Fruit fly (Drosophila melanogaster) whole organism, embryonic: ENCODE data around the gene Pif1B.

Experiments
- ATbp ChIP-seq: fragments of 200-800 bp; sonication (Bioruptor generic); optimal IDR thresholded peaks from 2 replicates; lab custom pipeline; 2017; ENCODE audit warnings: missing biosample characterization, mild to moderate bottlenecking, missing genetic modification characterization, missing genetic modification reagents
- CG10543 ChIP-seq: fragments of 200-800 bp; sonication (Bioruptor generic); optimal IDR thresholded peaks from 3 replicates; lab custom pipeline; 2017; ENCODE audit warnings: missing biosample characterization, mild to moderate bottlenecking, missing genetic modification characterization, moderate library complexity
- CG12104 ChIP-seq: fragments of 200-800 bp; sonication (Bioruptor generic); optimal IDR thresholded peaks from 3 replicates; lab custom pipeline; 2016; ENCODE audit warnings: missing biosample characterization, missing genetic modification characterization
- CG12219 ChIP-seq: fragments of 200-800 bp; sonication (Bioruptor generic); optimal IDR thresholded peaks from 3 replicates; lab custom pipeline; 2018; ENCODE audit warnings: missing biosample characterization, mild to moderate bottlenecking, missing genetic modification characterization
- CG13775 ChIP-seq: fragments of 200-800 bp; sonication (Bioruptor generic); optimal IDR thresholded peaks from 3 replicates; lab custom pipeline; 2017; ENCODE audit warnings: missing biosample characterization, mild to moderate bottlenecking, missing genetic modification characterization
- CG14014 ChIP-seq: fragments of 200-800 bp; sonication (Bioruptor generic); IDR thresholded peaks from 2 replicates; pipeline ENCODE4 v1.3.6; 2022; ENCODE audit warnings: missing biosample characterization, missing genetic modification characterization
- CG14860 ChIP-seq: fragments of 200-800 bp; sonication (Bioruptor generic); IDR thresholded peaks from 3 replicates; pipeline ENCODE4 v1.3.6; 2022; ENCODE audit warnings: missing biosample characterization, missing genetic modification characterization; ENCODE audit not compliant: partially characterized antibody
- CG15073 ChIP-seq: fragments of 200-800 bp; sonication (Bioruptor generic); optimal IDR thresholded peaks from 2 replicates; lab custom pipeline; 2016; ENCODE audit warnings: missing biosample characterization, missing genetic modification characterization
- CG2875 ChIP-seq: fragments of 200-800 bp; sonication (Bioruptor generic); optimal IDR thresholded peaks from 2 replicates; lab custom pipeline; 2017; ENCODE audit warnings: missing biosample characterization, mild to moderate bottlenecking, missing genetic modification characterization, missing genetic modification reagents
- CG3838 ChIP-seq: fragments of 200-800 bp; sonication (Bioruptor generic); optimal IDR thresholded peaks from 3 replicates; lab custom pipeline; 2016; ENCODE audit warnings: missing biosample characterization, missing genetic modification characterization
- CG3995 ChIP-seq: fragments of 200-800 bp; sonication (Bioruptor generic); optimal IDR thresholded peaks from 3 replicates; lab custom pipeline; 2016; ENCODE audit warnings: missing biosample characterization, missing genetic modification characterization
- CG42726 ChIP-seq: fragments of 200-800 bp; sonication (Bioruptor generic); IDR thresholded peaks from 2 replicates; pipeline ENCODE4 v1.3.6; 2022; ENCODE audit warnings: missing biosample characterization, missing genetic modification characterization; ENCODE audit not compliant: partially characterized antibody
- CG43689 ChIP-seq: fragments of 200-800 bp; sonication (Bioruptor generic); IDR thresholded peaks from 2 replicates; pipeline ENCODE4 v1.3.6; 2022; ENCODE audit warnings: missing biosample characterization, missing genetic modification characterization
- CG9817 ChIP-seq: fragments of 200-800 bp; sonication (Bioruptor generic); optimal IDR thresholded peaks from 2 replicates; lab custom pipeline; 2018; ENCODE audit warnings: missing biosample characterization, mild to moderate bottlenecking, missing genetic modification characterization, moderate library complexity
- Camta ChIP-seq: fragments of 200-800 bp; sonication (Bioruptor generic); optimal IDR thresholded peaks from 2 replicates; lab custom pipeline; 2016; ENCODE audit warnings: missing biosample characterization, missing genetic modification characterization
- Eip74EF ChIP-seq, 2 experiments: fragments of 200-800 bp in 1 of 2; fragments of >200 bp in 1 of 2; sonication (Bioruptor generic) in 1 of 2; optimal IDR thresholded peaks; 2 replicates each; lab custom pipeline; 2017 to 2019; ENCODE audit warnings: missing biosample characterization in 2 of 2, missing genetic modification characterization in 2 of 2, mild to moderate bottlenecking in 1 of 2, moderate library complexity in 1 of 2
- Ets65A ChIP-seq: fragments of 200-800 bp; sonication (Bioruptor generic); peaks from one replicate; lab custom pipeline; 2016; ENCODE audit warnings: missing biosample characterization, missing genetic modification characterization
- Ets97D ChIP-seq: fragments of 200-800 bp; sonication (Bioruptor generic); optimal IDR thresholded peaks from 3 replicates; lab custom pipeline; 2016; ENCODE audit warnings: missing biosample characterization, missing genetic modification characterization
- H15 ChIP-seq: fragments of 200-800 bp; sonication (Bioruptor generic); IDR thresholded peaks from 3 replicates; pipeline ENCODE4 v1.3.6; 2022; ENCODE audit warnings: missing biosample characterization, missing genetic modification characterization
- HLH54F ChIP-seq: fragments of 200-800 bp; sonication (Bioruptor generic); optimal IDR thresholded peaks from 3 replicates; lab custom pipeline; 2016; ENCODE audit warnings: missing biosample characterization, missing genetic modification characterization
- Hmr ChIP-seq: fragments of 200-800 bp; sonication (Bioruptor generic); optimal IDR thresholded peaks from 3 replicates; lab custom pipeline; 2017; ENCODE audit warnings: mild to moderate bottlenecking, missing biosample characterization, missing genetic modification reagents, missing genetic modification characterization
- Hr78 ChIP-seq, 2 experiments: fragments of 200-800 bp in 1 of 2; fragments of >200 bp in 1 of 2; sonication (Bioruptor generic) in 1 of 2; optimal IDR thresholded peaks; 2 replicates each; lab custom pipeline; 2017 to 2019; ENCODE audit warnings: missing biosample characterization in 2 of 2, missing genetic modification characterization in 2 of 2, mild to moderate bottlenecking in 1 of 2, moderate library complexity in 1 of 2
- Mes4 ChIP-seq: fragments of 200-800 bp; sonication (Bioruptor generic); optimal IDR thresholded peaks from 2 replicates; lab custom pipeline; 2016; ENCODE audit warnings: missing biosample characterization, missing genetic modification characterization
- Opbp ChIP-seq: fragments of 200-800 bp; sonication (Bioruptor generic); IDR thresholded peaks from 3 replicates; pipeline ENCODE4 v1.3.6; 2022; ENCODE audit warnings: missing biosample characterization, missing genetic modification characterization; ENCODE audit not compliant: partially characterized antibody
- Sin3A ChIP-seq: fragments of >200 bp; optimal IDR thresholded peaks from 2 replicates; lab custom pipeline; 2018
- TFAM ChIP-seq: fragments of 200-800 bp; sonication (Bioruptor generic); optimal IDR thresholded peaks from 2 replicates; lab custom pipeline; 2017; ENCODE audit warnings: missing biosample characterization, missing genetic modification characterization, inconsistent platforms
- ab ChIP-seq: fragments of 200-800 bp; sonication (Bioruptor generic); optimal IDR thresholded peaks from 2 replicates; lab custom pipeline; 2016; ENCODE audit warnings: missing biosample characterization, missing genetic modification characterization
- ash1 ChIP-seq: fragments of 200-800 bp; sonication (Bioruptor generic); optimal IDR thresholded peaks from 2 replicates; lab custom pipeline; 2018; ENCODE audit warnings: missing biosample characterization, mild to moderate bottlenecking, missing genetic modification characterization
- az2 ChIP-seq: fragments of 200-800 bp; sonication (Bioruptor generic); optimal IDR thresholded peaks from 3 replicates; lab custom pipeline; 2016; ENCODE audit warnings: missing biosample characterization, missing genetic modification characterization
- bcd ChIP-seq: fragments of 200-800 bp; sonication (Bioruptor generic); optimal IDR thresholded peaks from 2 replicates; lab custom pipeline; 2017; ENCODE audit warnings: missing biosample characterization, mild to moderate bottlenecking, missing genetic modification characterization
- bsh ChIP-seq, 2 experiments: fragments of 200-800 bp; sonication (Bioruptor generic); optimal IDR thresholded peaks; 2 replicates each; lab custom pipeline; 2017 to 2018; ENCODE audit warnings: mild to moderate bottlenecking in 2 of 2, missing biosample characterization in 2 of 2, missing genetic modification characterization in 2 of 2, moderate library complexity in 1 of 2
- corto ChIP-seq: fragments of 200-800 bp; sonication (Bioruptor generic); optimal IDR thresholded peaks from 2 replicates; lab custom pipeline; 2016; ENCODE audit warnings: missing biosample characterization, mild to moderate bottlenecking, missing genetic modification characterization, moderate library complexity
- crol ChIP-seq: fragments of 200-800 bp; sonication (Bioruptor generic); IDR thresholded peaks from 2 replicates; pipeline ENCODE4 v1.3.6; 2022; ENCODE audit warnings: missing biosample characterization, missing genetic modification characterization
- dimm ChIP-seq: fragments of 200-800 bp; sonication (Bioruptor generic); IDR thresholded peaks from 2 replicates; pipeline ENCODE4 v1.3.6; 2022; ENCODE audit warnings: missing biosample characterization, missing genetic modification characterization
- dmrt11E ChIP-seq: fragments of 200-800 bp; sonication (Bioruptor generic); optimal IDR thresholded peaks from 3 replicates; lab custom pipeline; 2018; ENCODE audit warnings: missing biosample characterization, mild to moderate bottlenecking, missing genetic modification characterization, moderate library complexity
- fd102C ChIP-seq: fragments of 200-800 bp; sonication (Bioruptor generic); optimal IDR thresholded peaks from 2 replicates; lab custom pipeline; 2018; ENCODE audit warnings: missing biosample characterization, mild to moderate bottlenecking, missing genetic modification characterization, moderate library complexity
- fd3F ChIP-seq: fragments of 200-800 bp; sonication (Bioruptor generic); optimal IDR thresholded peaks from 2 replicates; lab custom pipeline; 2018; ENCODE audit warnings: missing biosample characterization, mild to moderate bottlenecking, missing genetic modification characterization, moderate library complexity
- hth ChIP-seq: fragments of >200 bp; optimal IDR thresholded peaks from 2 replicates; lab custom pipeline; 2017; ENCODE audit warnings: inconsistent platforms
- jigr1 ChIP-seq: fragments of 200-800 bp; sonication (Bioruptor generic); IDR thresholded peaks from 3 replicates; pipeline ENCODE4 v1.3.6; 2022; ENCODE audit warnings: missing biosample characterization, missing genetic modification characterization
- nau ChIP-seq: fragments of 200-800 bp; sonication (Bioruptor generic); optimal IDR thresholded peaks from 3 replicates; lab custom pipeline; 2017; ENCODE audit warnings: missing biosample characterization, mild to moderate bottlenecking, missing genetic modification characterization, missing genetic modification reagents
- phol ChIP-seq: fragments of 200-800 bp; sonication (Bioruptor generic); optimal IDR thresholded peaks from 3 replicates; lab custom pipeline; 2018; ENCODE audit warnings: missing biosample characterization, mild to moderate bottlenecking, missing genetic modification characterization, moderate library complexity
- scrt ChIP-seq: fragments of 200-800 bp; sonication (Bioruptor generic); optimal IDR thresholded peaks from 2 replicates; lab custom pipeline; 2018; ENCODE audit warnings: missing biosample characterization, mild to moderate bottlenecking, missing genetic modification characterization, moderate library complexity
- sens ChIP-seq: fragments of 200-800 bp; sonication (Bioruptor generic); peaks from one replicate; lab custom pipeline; 2016; ENCODE audit warnings: missing biosample characterization, missing genetic modification characterization
- shn ChIP-seq: fragments of 200-800 bp; sonication (Bioruptor generic); optimal IDR thresholded peaks from 3 replicates; lab custom pipeline; 2016; ENCODE audit warnings: missing biosample characterization, missing genetic modification characterization
- tup ChIP-seq: fragments of 200-800 bp; sonication (Bioruptor generic); optimal IDR thresholded peaks from 2 replicates; lab custom pipeline; 2016; ENCODE audit warnings: missing biosample characterization, mild to moderate bottlenecking, missing genetic modification characterization, moderate library complexity
- vvl ChIP-seq: fragments of 200-800 bp; sonication (Bioruptor generic); IDR thresholded peaks from 2 replicates; pipeline ENCODE4 v1.3.6; 2022; ENCODE audit warnings: missing biosample characterization, missing genetic modification characterization
- z ChIP-seq: fragments of 200-800 bp; sonication (Bioruptor generic); IDR thresholded peaks from 3 replicates; pipeline ENCODE4 v1.3.6; 2022; ENCODE audit warnings: missing biosample characterization, missing genetic modification characterization
- zf30C ChIP-seq: fragments of 200-800 bp; sonication (Bioruptor generic); optimal IDR thresholded peaks from 3 replicates; lab custom pipeline; 2018; ENCODE audit warnings: missing biosample characterization, mild to moderate bottlenecking, missing genetic modification characterization
- zfh1 ChIP-seq: fragments of 200-800 bp; sonication (Bioruptor generic); IDR thresholded peaks from 3 replicates; pipeline ENCODE4 v1.3.6; 2022; ENCODE audit warnings: missing biosample characterization, missing genetic modification characterization

The Pif1B gene

dm6 chr3R:8849373-8850228, 48.6 kb upstream of the Pif1B start (continued):
- TF ChIP-seq hth (lab: Kevin White, UChicago): no peak
- TF ChIP-seq TFAM (GFP tag; lab: Kevin White, UChicago): no peak
- TF ChIP-seq Ets97D: no peak
- TF ChIP-seq CG12104 (GFP tag; lab: Kevin White, UChicago): no peak
- TF ChIP-seq sens (GFP tag; lab: Kevin White, UChicago): peak; percentile 71
- TF ChIP-seq fd102C (GFP tag; lab: Kevin White, UChicago): peak; percentile 28
- TF ChIP-seq CG14860 (GFP tag; lab: Robert Waterston, UW): no peak
- TF ChIP-seq dmrt11E (tag; lab: Kevin White, UChicago): peak; percentile 76
- peak; percentile 24 for TF ChIP-seq az2 (GFP tag; lab: Kevin White, UChicago)
- no peak for TF ChIP-seq fd3F
- TF ChIP-seq CG12219 (GFP tag; lab: Kevin White, UChicago): no peak
- TF ChIP-seq CG2875 (GFP tag; lab: Kevin White, UChicago): peak; percentile 33
- peak; percentile 63; the same call in 1 of the 3 replicates for TF ChIP-seq zfh1 (GFP tag; lab: Robert Waterston, UW)
- TF ChIP-seq Eip74EF (GFP tag; optimal IDR thresholded peaks at IDR 0.05; lab: Kevin White, UChicago): no peak
- TF ChIP-seq Mes4: peak; percentile 2
- TF ChIP-seq Hmr (GFP tag; lab: Kevin White, UChicago): peak; percentile 12
- no peak for TF ChIP-seq jigr1 (GFP tag; lab: Robert Waterston, UW)
- no peak for TF ChIP-seq bcd (GFP tag; lab: Kevin White, UChicago)
- no peak for TF ChIP-seq CG15073 (GFP tag; lab: Kevin White, UChicago)
- peak; percentile 1 to 70 for TF ChIP-seq bsh (GFP tag; optimal IDR thresholded peaks at IDR 0.05; lab: Kevin White, UChicago)
- no peak for TF ChIP-seq CG9817 (tag; lab: Kevin White, UChicago)
- no peak for TF ChIP-seq corto
- no peak for TF ChIP-seq Hr78 (GFP tag; optimal IDR thresholded peaks at IDR 0.05; lab: Kevin White, UChicago)
- TF ChIP-seq ab: no peak
- peak; percentile 77 for TF ChIP-seq zf30C
- no peak for TF ChIP-seq CG43689 (GFP tag; lab: Robert Waterston, UW)
- no peak for TF ChIP-seq ash1
- TF ChIP-seq dimm (GFP tag; lab: Robert Waterston, UW): no peak
- no peak for TF ChIP-seq shn (GFP tag; lab: Kevin White, UChicago)
- no peak for TF ChIP-seq scrt
- no peak for TF ChIP-seq Camta (GFP tag; lab: Kevin White, UChicago)
- TF ChIP-seq crol (GFP tag; lab: Robert Waterston, UW): no peak
- TF ChIP-seq ATbp (GFP tag; lab: Kevin White, UChicago): peak; percentile 19
- no peak for TF ChIP-seq CG3995 (GFP tag; lab: Kevin White, UChicago)
- no peak for TF ChIP-seq nau (GFP tag; lab: Kevin White, UChicago)
- TF ChIP-seq H15 (GFP tag; lab: Robert Waterston, UW): no peak
- TF ChIP-seq Ets65A (GFP tag; lab: Kevin White, UChicago): no peak
- TF ChIP-seq CG3838 (GFP tag; lab: Kevin White, UChicago): no peak
- no peak for TF ChIP-seq HLH54F (GFP tag; lab: Kevin White, UChicago)
- TF ChIP-seq z: peak; percentile 75; the same call in 2 of the 3 replicates
- TF ChIP-seq vvl (GFP tag; lab: Robert Waterston, UW): peak; percentile 60; the same call in 1 of the 2 replicates
- TF ChIP-seq Opbp (GFP tag; lab: Robert Waterston, UW): no peak
- no peak for TF ChIP-seq Sin3A (lab: Kevin White, UChicago)
- no peak for TF ChIP-seq tup (GFP tag; lab: Kevin White, UChicago)
- peak; percentile 59 for TF ChIP-seq phol (tag; lab: Kevin White, UChicago)
- no peak for TF ChIP-seq CG14014
- peak; percentile 42 for TF ChIP-seq CG13775 (GFP tag; lab: Kevin White, UChicago)
- TF ChIP-seq CG42726 (GFP tag; lab: Robert Waterston, UW): no peak
- no peak for TF ChIP-seq CG10543 (GFP tag; lab: Kevin White, UChicago)
